Worm (Caenorhabditis elegans): Measurements from ENCODE around the gene cpg-20.

ce11 chrIV:6092313-6092712 lies 16.3 kb upstream of the cpg-20 start, which contains the start of gene K08B4.7:
- no peak for TF ChIP-seq nhr-11 (tag; optimal IDR thresholded peaks at IDR 0.05)
- TF ChIP-seq nhr-21 (tag; optimal IDR thresholded peaks at IDR 0.05), result no peak
- TF ChIP-seq ama-1 (optimal IDR thresholded peaks at IDR 0.05), result no peak
- TF ChIP-seq alr-1 (tag; optimal IDR thresholded peaks at IDR 0.05), result no peak
- no peak for TF ChIP-seq elt-3 (tag; optimal IDR thresholded peaks at IDR 0.05)
- no peak for TF ChIP-seq nhr-23 (tag; optimal IDR thresholded peaks at IDR 0.05)
- no peak for TF ChIP-seq nhr-6 (tag; optimal IDR thresholded peaks at IDR 0.05)
- TF ChIP-seq snpc-4 (tag; optimal IDR thresholded peaks at IDR 0.05), result no peak
- no peak for TF ChIP-seq nhr-12 (tag; optimal IDR thresholded peaks at IDR 0.05)
- no peak for TF ChIP-seq blmp-1 (tag; optimal IDR thresholded peaks at IDR 0.05; ENCODE audit: insufficient read depth)

All from whole organism, L2 larva.